Worm (Caenorhabditis elegans) whole organism, young adult: ENCODE data around the gene ckb-2.

Experiments used
- bed-1 ChIP-seq: fragments of 200-800 bp; sonication (Bioruptor generic); IDR thresholded peaks from 2 replicates; pipeline ENCODE4 v1.3.6; 2022; ENCODE audit warnings: missing genetic modification reagents, missing genetic modification characterization, missing compliant biosample characterization
- ceh-27 ChIP-seq: fragments of 200-800 bp; sonication (Bioruptor generic); optimal IDR thresholded peaks from 2 replicates; lab custom pipeline; 2018; ENCODE audit warnings: mild to moderate bottlenecking, missing genetic modification characterization, moderate library complexity, missing compliant biosample characterization
- nhr-80 ChIP-seq: sonication (generic microtip); optimal IDR thresholded peaks from 2 replicates; lab custom pipeline; 2016; ENCODE audit warnings: missing genetic modification characterization, missing compliant biosample characterization
- nhr-90 ChIP-seq: sonication (generic microtip); optimal IDR thresholded peaks from 2 replicates; lab custom pipeline; 2016; ENCODE audit warnings: missing genotype, mild to moderate bottlenecking, missing genetic modification characterization, missing compliant biosample characterization
- unc-130 ChIP-seq: sonication (generic microtip); optimal IDR thresholded peaks from 2 replicates; lab custom pipeline; 2016; ENCODE audit warnings: missing genetic modification reagents, missing genetic modification characterization, missing compliant biosample characterization

- no peak for TF ChIP-seq nhr-80 (tag; lab: Kevin White, UChicago)
- TF ChIP-seq ceh-27 (GFP tag; lab: Kevin White, UChicago): no peak
- TF ChIP-seq bed-1 (GFP tag; lab: Robert Waterston, UW): no peak
- no peak for TF ChIP-seq nhr-90 (tag; lab: Kevin White, UChicago)
- TF ChIP-seq unc-130 (GFP tag; lab: Kevin White, UChicago): no peak
Observed at ce11 chrIII:4330984-4331383, 36.8 kb upstream of the ckb-2 start, which contains the start of gene gly-6.
